Worm (Caenorhabditis elegans) whole organism, L4 larva: Measurements from ENCODE around the gene lipl-4.
A peak's percentile ranks its signal among the peaks of the same experiment; 100 is the strongest.

Experiments used
- D1046.2 ChIP-seq: fragments of 200-800 bp; sonication (Bioruptor generic); IDR thresholded peaks from 2 replicates; pipeline ENCODE4 v1.3.6; 2022; ENCODE audit warnings: missing genetic modification characterization, missing compliant biosample characterization
- F26F4.8 ChIP-seq: fragments of 200-800 bp; sonication (Bioruptor generic); conservative IDR thresholded peaks from 2 replicates; pipeline ENCODE4 v1.3.6; 2022; ENCODE audit warnings: missing genetic modification characterization, missing compliant biosample characterization
- F44E2.7 ChIP-seq: fragments of 200-800 bp; sonication (Bioruptor generic); IDR thresholded peaks from 2 replicates; pipeline ENCODE4 v2.1.2; 2022; ENCODE audit warnings: missing genetic modification characterization, missing compliant biosample characterization
- Y48G9A.11 ChIP-seq: fragments of 200-800 bp; sonication (Bioruptor generic); IDR thresholded peaks from 2 replicates; pipeline ENCODE4 v1.3.6; 2022; ENCODE audit warnings: missing genetic modification reagents, missing genetic modification characterization, missing compliant biosample characterization
- Y5F2A.4 ChIP-seq: fragments of 200-800 bp; sonication (Bioruptor generic); optimal IDR thresholded peaks from 2 replicates; lab custom pipeline; 2018; ENCODE audit warnings: mild to moderate bottlenecking, missing genetic modification characterization, missing compliant biosample characterization
- ZK337.2 ChIP-seq: fragments of 200-800 bp; sonication (Bioruptor generic); IDR thresholded peaks from 2 replicates; pipeline ENCODE4 v1.3.6; 2022; ENCODE audit warnings: missing genetic modification reagents, missing genetic modification characterization, missing compliant biosample characterization
- arid-1 ChIP-seq: fragments of 200-800 bp; sonication (Bioruptor generic); conservative IDR thresholded peaks from 2 replicates; pipeline ENCODE4 v1.3.6; 2022; ENCODE audit warnings: missing genetic modification reagents, missing genetic modification characterization, missing compliant biosample characterization
- ceh-20 ChIP-seq: fragments of 200-800 bp; sonication (Bioruptor generic); IDR thresholded peaks from 2 replicates; pipeline ENCODE4 v1.3.6; 2022; ENCODE audit warnings: missing genetic modification reagents, missing genetic modification characterization, missing compliant biosample characterization
- ceh-44 ChIP-seq: fragments of 200-800 bp; sonication (Bioruptor generic); IDR thresholded peaks from 2 replicates; pipeline ENCODE4 v1.3.6; 2022; ENCODE audit warnings: missing genetic modification reagents, missing genetic modification characterization, missing compliant biosample characterization
- ceh-82 ChIP-seq: sonication (generic microtip); optimal IDR thresholded peaks from 2 replicates; lab custom pipeline; 2017; ENCODE audit warnings: missing biosample characterization, missing genetic modification characterization
- cey-2 ChIP-seq: sonication (generic microtip); optimal IDR thresholded peaks from 3 replicates; lab custom pipeline; 2017; ENCODE audit warnings: missing genetic modification characterization, mild to moderate bottlenecking, missing compliant biosample characterization, antibody characterized with exemption, borderline replicate concordance; ENCODE audit not compliant: insufficient read depth
- ctbp-1 ChIP-seq: fragments of 200-800 bp; sonication (Bioruptor generic); IDR thresholded peaks from 2 replicates; pipeline ENCODE4 v1.3.6; 2022; ENCODE audit warnings: missing genetic modification reagents, missing genetic modification characterization, missing compliant biosample characterization
- daf-19 ChIP-seq: fragments of 200-800 bp; sonication (Bioruptor generic); conservative IDR thresholded peaks from 2 replicates; pipeline ENCODE4 v1.3.6; 2022; ENCODE audit warnings: missing genetic modification characterization, missing compliant biosample characterization
- daf-8 ChIP-seq: fragments of 200-800 bp; sonication (Bioruptor generic); IDR thresholded peaks from 2 replicates; pipeline ENCODE4 v1.3.6; 2022; ENCODE audit warnings: missing genetic modification characterization, missing compliant biosample characterization
- dmd-6 ChIP-seq: fragments of 200-800 bp; sonication (Bioruptor generic); IDR thresholded peaks from 2 replicates; pipeline ENCODE4 v1.3.6; 2022; ENCODE audit warnings: missing genetic modification reagents, missing genetic modification characterization, missing compliant biosample characterization
- dmd-8 ChIP-seq: fragments of 200-800 bp; sonication (Bioruptor generic); IDR thresholded peaks from 2 replicates; pipeline ENCODE4 v1.3.6; 2022; ENCODE audit warnings: missing genetic modification characterization, missing compliant biosample characterization
- dmd-9 ChIP-seq: fragments of 200-800 bp; sonication (Bioruptor generic); IDR thresholded peaks from 2 replicates; pipeline ENCODE4 v1.3.6; 2022; ENCODE audit warnings: missing genetic modification reagents, missing genetic modification characterization, missing compliant biosample characterization
- duxl-1 ChIP-seq: sonication (generic microtip); optimal IDR thresholded peaks from 2 replicates; lab custom pipeline; 2016; ENCODE audit warnings: mild to moderate bottlenecking, missing genetic modification characterization, moderate library complexity, missing compliant biosample characterization; ENCODE audit not compliant: poor library complexity
- dve-1 ChIP-seq: sonication (generic microtip); optimal IDR thresholded peaks from 2 replicates; lab custom pipeline; 2017; ENCODE audit warnings: antibody characterized with exemption, mild to moderate bottlenecking, missing genetic modification characterization, missing compliant biosample characterization; ENCODE audit not compliant: insufficient read depth
- egl-27 ChIP-seq: sonication (generic microtip); optimal IDR thresholded peaks from 3 replicates; lab custom pipeline; 2017; ENCODE audit warnings: missing biosample characterization, missing genetic modification reagents, missing genetic modification characterization
- gei-8 ChIP-seq: fragments of 200-800 bp; sonication (Bioruptor generic); optimal IDR thresholded peaks from 2 replicates; lab custom pipeline; 2018; ENCODE audit warnings: mild to moderate bottlenecking, missing genetic modification characterization, missing compliant biosample characterization
- hif-1 ChIP-seq, 2 experiments: sonication (generic microtip); optimal IDR thresholded peaks; 2 replicates each; lab custom pipeline; 2016 to 2017; ENCODE audit warnings: missing compliant biosample characterization in 2 of 2, missing genetic modification characterization in 2 of 2, missing genetic modification reagents in 2 of 2, missing genotype in 2 of 2, mild to moderate bottlenecking in 1 of 2
- hlh-30 ChIP-seq: sonication (generic microtip); optimal IDR thresholded peaks from 2 replicates; lab custom pipeline; 2017; ENCODE audit warnings: antibody characterized with exemption, mild to moderate bottlenecking, missing genetic modification characterization, missing compliant biosample characterization; ENCODE audit not compliant: insufficient read depth
- lim-7 ChIP-seq: fragments of 200-800 bp; sonication (Bioruptor generic); IDR thresholded peaks from 2 replicates; pipeline ENCODE4 v1.3.6; 2022; ENCODE audit warnings: missing genetic modification characterization, missing compliant biosample characterization
- lin-1 ChIP-seq: fragments of 200-800 bp; sonication (Bioruptor generic); IDR thresholded peaks from 2 replicates; pipeline ENCODE4 v1.3.6; 2022; ENCODE audit warnings: missing genetic modification reagents, missing genetic modification characterization, missing compliant biosample characterization
- lin-29 ChIP-seq: fragments of 200-800 bp; sonication (Bioruptor generic); IDR thresholded peaks from 2 replicates; pipeline ENCODE4 v1.3.6; 2022; ENCODE audit warnings: missing genetic modification reagents, missing genetic modification characterization, missing compliant biosample characterization
- madf-5 ChIP-seq, 2 experiments: fragments of 200-800 bp; sonication (Bioruptor generic); IDR thresholded peaks; 2 replicates each; pipeline ENCODE4 v1.3.6; 2022; ENCODE audit warnings: missing compliant biosample characterization in 2 of 2, missing genetic modification characterization in 2 of 2
- madf-9 ChIP-seq: fragments of 200-800 bp; sonication (Bioruptor generic); conservative IDR thresholded peaks from 2 replicates; pipeline ENCODE4 v1.3.6; 2022; ENCODE audit warnings: missing genetic modification reagents, missing genetic modification characterization, missing compliant biosample characterization
- mdt-29 ChIP-seq: fragments of 200-800 bp; sonication (Bioruptor generic); IDR thresholded peaks from 2 replicates; pipeline ENCODE4 v1.3.6; 2022; ENCODE audit warnings: missing genetic modification reagents, missing genetic modification characterization, missing compliant biosample characterization
- nhr-10 ChIP-seq: fragments of 150-350 bp; optimal IDR thresholded peaks from 2 replicates; lab custom pipeline; 2014; ENCODE audit warnings: missing biosample characterization, missing genetic modification characterization
- nhr-111 ChIP-seq: fragments of 200-800 bp; sonication (Bioruptor generic); optimal IDR thresholded peaks from 2 replicates; lab custom pipeline; 2018; ENCODE audit warnings: mild to moderate bottlenecking, missing genetic modification characterization, missing compliant biosample characterization
- nhr-28 ChIP-seq: fragments of 150-350 bp; optimal IDR thresholded peaks from 2 replicates; lab custom pipeline; 2014; ENCODE audit warnings: missing biosample characterization, missing genetic modification characterization
- nhr-41 ChIP-seq: fragments of 200-800 bp; sonication (Bioruptor generic); IDR thresholded peaks from 2 replicates; pipeline ENCODE4 v1.3.6; 2022; ENCODE audit warnings: missing genetic modification reagents, missing genetic modification characterization, missing compliant biosample characterization
- nhr-48 ChIP-seq: sonication (generic microtip); optimal IDR thresholded peaks from 2 replicates; lab custom pipeline; 2016; ENCODE audit warnings: mild to moderate bottlenecking, missing genetic modification characterization, missing compliant biosample characterization
- nhr-6 ChIP-seq: fragments of 150-350 bp; optimal IDR thresholded peaks from 2 replicates; lab custom pipeline; 2014; ENCODE audit warnings: missing biosample characterization, missing genetic modification characterization
- nhr-77 ChIP-seq: fragments of 150-350 bp; optimal IDR thresholded peaks from 2 replicates; lab custom pipeline; 2014; ENCODE audit warnings: missing biosample characterization, missing genetic modification characterization
- pha-4 ChIP-seq, 2 experiments: fragments of 150-350 bp in 1 of 2; fragments of 200-800 bp in 1 of 2; sonication (Bioruptor generic) in 1 of 2; IDR thresholded peaks in 1 of 2; optimal IDR thresholded peaks in 1 of 2; 2 replicates each; pipeline versions ENCODE4 v1.3.6 to Lab custom; 2014 to 2022; ENCODE audit warnings: missing genetic modification characterization in 2 of 2, missing genetic modification reagents in 2 of 2, missing biosample characterization in 1 of 2, missing compliant biosample characterization in 1 of 2
- rbr-2 ChIP-seq: sonication (generic microtip); optimal IDR thresholded peaks from 2 replicates; lab custom pipeline; 2016; ENCODE audit warnings: missing genotype, missing genetic modification characterization, missing compliant biosample characterization
- sdz-12 ChIP-seq: fragments of 200-800 bp; sonication (Bioruptor generic); optimal IDR thresholded peaks from 2 replicates; lab custom pipeline; 2018; ENCODE audit warnings: mild to moderate bottlenecking, missing genetic modification characterization, missing compliant biosample characterization
- set-16 ChIP-seq: fragments of 200-800 bp; sonication (Bioruptor generic); IDR thresholded peaks from 2 replicates; pipeline ENCODE4 v1.3.6; 2022; ENCODE audit warnings: missing genetic modification reagents, missing genetic modification characterization, missing compliant biosample characterization
- tra-1 ChIP-seq: fragments of 200-800 bp; sonication (Bioruptor generic); IDR thresholded peaks from 2 replicates; pipeline ENCODE4 v1.3.6; 2022; ENCODE audit warnings: missing genetic modification reagents, missing genetic modification characterization, missing compliant biosample characterization
- vab-7 ChIP-seq: fragments of 200-800 bp; sonication (Bioruptor generic); IDR thresholded peaks from 2 replicates; pipeline ENCODE4 v1.3.6; 2022; ENCODE audit warnings: missing genetic modification reagents, missing genetic modification characterization, missing compliant biosample characterization
- zag-1 ChIP-seq: fragments of 150-350 bp; optimal IDR thresholded peaks from 2 replicates; lab custom pipeline; 2014; ENCODE audit warnings: missing biosample characterization, missing genetic modification characterization
- ztf-11 ChIP-seq: fragments of 150-350 bp; optimal IDR thresholded peaks from 2 replicates; lab custom pipeline; 2014; ENCODE audit warnings: missing biosample characterization, missing genetic modification characterization

lipl-4 gene

ce11 chrV:6549148-6549547 lies 823 bp upstream of the lipl-4 start, which contains the start of gene K04A8.20:
K04A8.20 (plus strand) TSS chrV:6549448.
- TF ChIP-seq hlh-30 (no peak), dve-1 (tag; lab: Kevin White, UChicago) (peak; percentile 2), lim-7 (GFP tag; lab: Robert Waterston, UW) (no peak)

- no peak for TF ChIP-seq hif-1 (tag; optimal IDR thresholded peaks at IDR 0.05; lab: Kevin White, UChicago)
- TF ChIP-seq gei-8 (GFP tag; lab: Kevin White, UChicago), result no peak
- TF ChIP-seq ZK337.2 (GFP tag; lab: Robert Waterston, UW), result peak; percentile 70; the same call in 1 of the 2 replicates
- peak; percentile 21 for TF ChIP-seq nhr-111 (GFP tag; lab: Kevin White, UChicago)
- TF ChIP-seq ztf-11, result no peak
- 0 out of 2 replicates have a peak, but pooled peaks have one; percentile 62 for TF ChIP-seq F44E2.7 (GFP tag; lab: Robert Waterston, UW)
- TF ChIP-seq daf-8 (GFP tag; lab: Robert Waterston, UW), result no peak
- TF ChIP-seq dmd-6 (GFP tag; lab: Robert Waterston, UW), result peak; percentile 60
- peak; percentile 75; the same call in 1 of the 2 replicates for TF ChIP-seq madf-9 (GFP tag; lab: Robert Waterston, UW)
- TF ChIP-seq rbr-2, result peak; percentile 9
- TF ChIP-seq daf-19, result 0 out of 2 replicates have a peak, but pooled peaks have one; percentile 63
- peak; percentile 15 for TF ChIP-seq hlh-30
- TF ChIP-seq ctbp-1, result 0 out of 2 replicates have a peak, but pooled peaks have one; percentile 27
- TF ChIP-seq nhr-28 (tag; lab: Kevin White, UChicago), result peak; percentile 26
- TF ChIP-seq duxl-1 (tag; lab: Kevin White, UChicago), result peak; percentile 21
- no peak for TF ChIP-seq sdz-12 (GFP tag; lab: Kevin White, UChicago)
- TF ChIP-seq zag-1 (tag; lab: Kevin White, UChicago), result no peak
- TF ChIP-seq ceh-82, result no peak
- TF ChIP-seq tra-1, result peak; percentile 83
- peak; percentile 63 for TF ChIP-seq dve-1 (tag; lab: Kevin White, UChicago)
- 0 out of 2 replicates have a peak, but pooled peaks have one; percentile 42 for TF ChIP-seq lin-1
- TF ChIP-seq dmd-8, result peak; percentile 76; the same call in 1 of the 2 replicates
- peak; percentile 86 for TF ChIP-seq lim-7 (GFP tag; lab: Robert Waterston, UW)
- TF ChIP-seq pha-4 (GFP tag; IDR thresholded peaks at IDR 0.05; lab: Robert Waterston, UW), result peak; percentile 76; the same call in 1 of the 2 replicates
- TF ChIP-seq pha-4 (tag; optimal IDR thresholded peaks at IDR 0.05; lab: Kevin White, UChicago), result no peak
- peak; percentile 70; the same call in 1 of the 2 replicates for TF ChIP-seq ceh-44
- TF ChIP-seq nhr-41, result 0 out of 2 replicates have a peak, but pooled peaks have one; percentile 34
- 0 out of 4 replicates have a peak, but pooled peaks of 1 of the 2 experiments have one; percentile 59 for TF ChIP-seq madf-5 (GFP tag; IDR thresholded peaks at IDR 0.05; lab: Robert Waterston, UW)
- TF ChIP-seq lin-29, result no peak
- 0 out of 2 replicates have a peak, but pooled peaks have one; percentile 70 for TF ChIP-seq dmd-9 (GFP tag; lab: Robert Waterston, UW)
- TF ChIP-seq arid-1 (GFP tag; lab: Robert Waterston, UW), result peak; percentile 64; the same call in 1 of the 2 replicates
- TF ChIP-seq nhr-77, result peak; percentile 30
- no peak for TF ChIP-seq Y5F2A.4
- TF ChIP-seq Y48G9A.11 (GFP tag; lab: Robert Waterston, UW), result peak; percentile 69; the same call in 1 of the 2 replicates
- no peak for TF ChIP-seq egl-27 (tag; lab: Kevin White, UChicago)
- peak; percentile 78 for TF ChIP-seq vab-7 (GFP tag; lab: Robert Waterston, UW)
- no peak for TF ChIP-seq nhr-10 (tag; lab: Kevin White, UChicago)
- 0 out of 2 replicates have a peak, but pooled peaks have one; percentile 49 for TF ChIP-seq D1046.2 (GFP tag; lab: Robert Waterston, UW)
- TF ChIP-seq F26F4.8, result peak; percentile 73; the same call in 1 of the 2 replicates
- no peak for TF ChIP-seq nhr-48 (tag; lab: Kevin White, UChicago)
- no peak for TF ChIP-seq ceh-20 (GFP tag; lab: Robert Waterston, UW)
- no peak for TF ChIP-seq cey-2 (tag; lab: Kevin White, UChicago)
- no peak for TF ChIP-seq set-16 (GFP tag; lab: Robert Waterston, UW)
- TF ChIP-seq nhr-6 (tag; lab: Kevin White, UChicago), result no peak
- peak; percentile 64; the same call in 1 of the 2 replicates for TF ChIP-seq mdt-29 (GFP tag; lab: Robert Waterston, UW)
Measured at ce11 chrV:6551707-6552390, 1.9 kb downstream of the lipl-4 start, which contains the start of gene twk-10. twk-10 (plus strand) TSS chrV:6552340.
